Worm (Caenorhabditis elegans) whole organism, early embryonic: ENCODE results near the gene R13A5.11.

Experiments
- ama-1 ChIP-seq: fragments of 150-350 bp; optimal IDR thresholded peaks from 2 replicates; lab custom pipeline; 2014
- ceh-36 ChIP-seq: sonication (generic microtip); optimal IDR thresholded peaks from 2 replicates; lab custom pipeline; 2016; ENCODE audit warnings: missing genetic modification characterization, inconsistent platforms, missing compliant biosample characterization
- ets-7 ChIP-seq: sonication (generic microtip); optimal IDR thresholded peaks from 2 replicates; lab custom pipeline; 2016; ENCODE audit warnings: missing genotype, missing genetic modification characterization, missing compliant biosample characterization
- hnd-1 ChIP-seq: sonication (generic microtip); optimal IDR thresholded peaks from 2 replicates; lab custom pipeline; 2016; ENCODE audit warnings: missing genetic modification characterization, missing compliant biosample characterization
- pes-1 ChIP-seq: fragments of 200-800 bp; sonication (Bioruptor generic); IDR thresholded peaks from 2 replicates; pipeline ENCODE4 v1.3.6; 2022; ENCODE audit warnings: missing genetic modification reagents, missing genetic modification characterization, missing compliant biosample characterization
- scrt-1 ChIP-seq: fragments of 200-800 bp; sonication (Bioruptor generic); IDR thresholded peaks from 2 replicates; pipeline ENCODE4 v1.3.6; 2022; ENCODE audit warnings: missing genetic modification characterization, missing compliant biosample characterization

- no peak for TF ChIP-seq ceh-36 (tag; lab: Kevin White, UChicago)
- no peak for TF ChIP-seq ama-1 (lab: Kevin White, UChicago)
- TF ChIP-seq scrt-1 (GFP tag; lab: Robert Waterston, UW): no peak
- TF ChIP-seq hnd-1 (tag; lab: Kevin White, UChicago): no peak
- TF ChIP-seq pes-1 (GFP tag; lab: Robert Waterston, UW): no peak
- no peak for TF ChIP-seq ets-7 (tag; lab: Kevin White, UChicago)
Measured at ce11 chrIII:7584131-7584646, 8.9 kb downstream of the R13A5.11 start, which contains the start of gene cup-5.
